Fruit fly (Drosophila melanogaster) whole organism, embryonic: ENCODE results near the gene CG11241.

Source experiments
- ATbp ChIP-seq: fragments of 200-800 bp; sonication (Bioruptor generic); optimal IDR thresholded peaks from 2 replicates; lab custom pipeline; 2017; ENCODE audit warnings: missing biosample characterization, mild to moderate bottlenecking, missing genetic modification characterization, missing genetic modification reagents
- Atf-2 ChIP-seq: fragments of 200-800 bp; sonication (Bioruptor generic); optimal IDR thresholded peaks from 2 replicates; lab custom pipeline; 2016; ENCODE audit warnings: missing biosample characterization, missing genetic modification characterization
- Awh ChIP-seq: fragments of 200-800 bp; sonication (Bioruptor generic); IDR thresholded peaks from 2 replicates; pipeline ENCODE4, ENCODE4 v1.3.6; 2022; ENCODE audit warnings: missing biosample characterization, missing genetic modification characterization
- Blimp-1 ChIP-seq: fragments of 200-800 bp; sonication (Bioruptor generic); optimal IDR thresholded peaks from 3 replicates; lab custom pipeline; 2018; ENCODE audit warnings: missing biosample characterization, missing genetic modification characterization, mild to moderate bottlenecking, moderate library complexity, missing genetic modification reagents
- CG10431 ChIP-seq: fragments of 200-800 bp; sonication (Bioruptor generic); optimal IDR thresholded peaks from 3 replicates; lab custom pipeline; 2018; ENCODE audit warnings: missing biosample characterization, mild to moderate bottlenecking, missing genetic modification characterization
- CG12942 ChIP-seq: fragments of 200-800 bp; sonication (Bioruptor generic); optimal IDR thresholded peaks from 3 replicates; lab custom pipeline; 2016; ENCODE audit warnings: missing biosample characterization, missing genetic modification characterization
- CG13123 ChIP-seq: fragments of 200-800 bp; sonication (Bioruptor generic); optimal IDR thresholded peaks from 2 replicates; lab custom pipeline; 2016; ENCODE audit warnings: missing biosample characterization, missing genetic modification characterization
- CG1603 ChIP-seq: fragments of 200-800 bp; sonication (Bioruptor generic); optimal IDR thresholded peaks from 2 replicates; lab custom pipeline; 2019; ENCODE audit warnings: missing biosample characterization, mild to moderate bottlenecking, missing genetic modification characterization, moderate library complexity
- CG17385 ChIP-seq: fragments of 200-800 bp; sonication (Bioruptor generic); optimal IDR thresholded peaks from 3 replicates; lab custom pipeline; 2018; ENCODE audit warnings: missing biosample characterization, mild to moderate bottlenecking, missing genetic modification characterization
- CG17802 ChIP-seq: fragments of 200-800 bp; sonication (Bioruptor generic); optimal IDR thresholded peaks from 2 replicates; lab custom pipeline; 2018; ENCODE audit warnings: missing biosample characterization, mild to moderate bottlenecking, missing genetic modification characterization, moderate library complexity
- CG17829 ChIP-seq: fragments of 200-800 bp; optimal IDR thresholded peaks from 2 replicates; lab custom pipeline; 2019; ENCODE audit warnings: missing biosample characterization, mild to moderate bottlenecking, missing genetic modification characterization, moderate library complexity
- CG2120 ChIP-seq: fragments of 200-800 bp; sonication (Bioruptor generic); optimal IDR thresholded peaks from 3 replicates; lab custom pipeline; 2016; ENCODE audit warnings: missing biosample characterization, missing genetic modification characterization
- CG2889 ChIP-seq: fragments of 200-800 bp; sonication (Bioruptor generic); IDR thresholded peaks from 3 replicates; pipeline ENCODE4 v1.3.6; 2022; ENCODE audit warnings: missing biosample characterization, missing genetic modification characterization
- CG30020 ChIP-seq: fragments of 200-800 bp; optimal IDR thresholded peaks from 2 replicates; lab custom pipeline; 2019; ENCODE audit warnings: missing biosample characterization, mild to moderate bottlenecking, missing genetic modification characterization, moderate library complexity
- CG32532 ChIP-seq: fragments of 200-800 bp; sonication (Bioruptor generic); IDR thresholded peaks from 2 replicates; pipeline ENCODE4 v1.3.6; 2022; ENCODE audit warnings: missing biosample characterization, missing genetic modification characterization
- CG32767 ChIP-seq: fragments of 200-800 bp; sonication (Bioruptor generic); IDR thresholded peaks from 2 replicates; pipeline ENCODE4 v1.3.6; 2022; ENCODE audit warnings: missing biosample characterization, missing genetic modification characterization
- CG34376 ChIP-seq: fragments of 200-800 bp; sonication (Bioruptor generic); optimal IDR thresholded peaks from 2 replicates; lab custom pipeline; 2018; ENCODE audit warnings: missing biosample characterization, mild to moderate bottlenecking, missing genetic modification characterization
- CG3838 ChIP-seq: fragments of 200-800 bp; sonication (Bioruptor generic); optimal IDR thresholded peaks from 3 replicates; lab custom pipeline; 2016; ENCODE audit warnings: missing biosample characterization, missing genetic modification characterization
- CG7372 ChIP-seq: fragments of 200-800 bp; sonication (Bioruptor generic); IDR thresholded peaks from 2 replicates; pipeline ENCODE4 v1.3.6; 2022; ENCODE audit warnings: missing biosample characterization, missing genetic modification characterization
- CG7556 ChIP-seq: fragments of 200-800 bp; sonication (Bioruptor generic); optimal IDR thresholded peaks from 2 replicates; lab custom pipeline; 2017; ENCODE audit warnings: missing biosample characterization, mild to moderate bottlenecking, missing genetic modification characterization
- CG7839 ChIP-seq: fragments of 200-800 bp; sonication (Bioruptor generic); optimal IDR thresholded peaks from 3 replicates; lab custom pipeline; 2018; ENCODE audit warnings: missing biosample characterization, mild to moderate bottlenecking, missing genetic modification characterization, moderate library complexity
- CG7963 ChIP-seq: fragments of 200-800 bp; sonication (Bioruptor generic); IDR thresholded peaks from 3 replicates; pipeline ENCODE4 v1.3.6; 2022; ENCODE audit warnings: missing biosample characterization, missing genetic modification characterization; ENCODE audit not compliant: partially characterized antibody
- CG9797 ChIP-seq: fragments of 200-800 bp; sonication (Bioruptor generic); optimal IDR thresholded peaks from 3 replicates; lab custom pipeline; 2018; ENCODE audit warnings: missing biosample characterization, mild to moderate bottlenecking, missing genetic modification characterization
- Camta ChIP-seq: fragments of 200-800 bp; sonication (Bioruptor generic); optimal IDR thresholded peaks from 2 replicates; lab custom pipeline; 2016; ENCODE audit warnings: missing biosample characterization, missing genetic modification characterization
- D19B ChIP-seq: fragments of 200-800 bp; sonication (Bioruptor generic); optimal IDR thresholded peaks from 2 replicates; lab custom pipeline; 2017; ENCODE audit warnings: missing biosample characterization, mild to moderate bottlenecking, missing genetic modification characterization
- Dip2 ChIP-seq: fragments of 200-800 bp; sonication (Bioruptor generic); IDR thresholded peaks from 2 replicates; pipeline ENCODE4 v1.3.6; 2022; ENCODE audit warnings: missing biosample characterization, missing genetic modification characterization
- Elba2 ChIP-seq: fragments of 200-800 bp; sonication (Bioruptor generic); optimal IDR thresholded peaks from 3 replicates; lab custom pipeline; 2016; ENCODE audit warnings: missing biosample characterization, missing genetic modification characterization
- Jarid2 ChIP-seq: fragments of 200-800 bp; sonication (Bioruptor generic); optimal IDR thresholded peaks from 3 replicates; lab custom pipeline; 2017; ENCODE audit warnings: mild to moderate bottlenecking, missing biosample characterization, missing genetic modification reagents, missing genetic modification characterization
- Mrtf ChIP-seq: fragments of 200-800 bp; sonication (Bioruptor generic); IDR thresholded peaks from 3 replicates; pipeline ENCODE4 v1.3.6; 2022; ENCODE audit warnings: missing biosample characterization, missing genetic modification characterization
- Sin3A ChIP-seq: fragments of >200 bp; optimal IDR thresholded peaks from 2 replicates; lab custom pipeline; 2018
- Vsx1 ChIP-seq: fragments of 200-800 bp; sonication (Bioruptor generic); optimal IDR thresholded peaks from 2 replicates; lab custom pipeline; 2017; ENCODE audit warnings: missing biosample characterization, mild to moderate bottlenecking, missing genetic modification characterization, missing genetic modification reagents
- Xbp1 ChIP-seq: fragments of 200-800 bp; sonication (Bioruptor generic); optimal IDR thresholded peaks from 3 replicates; lab custom pipeline; 2016; ENCODE audit warnings: missing biosample characterization, mild to moderate bottlenecking, missing genetic modification characterization
- ab ChIP-seq: fragments of 200-800 bp; sonication (Bioruptor generic); optimal IDR thresholded peaks from 2 replicates; lab custom pipeline; 2016; ENCODE audit warnings: missing biosample characterization, missing genetic modification characterization
- amos ChIP-seq: fragments of 200-800 bp; sonication (Bioruptor generic); IDR thresholded peaks from 2 replicates; pipeline ENCODE4 v1.3.6; 2022; ENCODE audit warnings: missing biosample characterization, missing genetic modification characterization; ENCODE audit not compliant: partially characterized antibody
- chif ChIP-seq, 2 experiments: fragments of 200-800 bp; sonication (Bioruptor generic); optimal IDR thresholded peaks; 3 replicates each; lab custom pipeline; 2016; ENCODE audit warnings: missing biosample characterization in 2 of 2, missing genetic modification characterization in 2 of 2
- crc ChIP-seq: fragments of 200-800 bp; sonication (Bioruptor generic); optimal IDR thresholded peaks from 2 replicates; lab custom pipeline; 2016; ENCODE audit warnings: missing biosample characterization, missing genetic modification characterization
- cwo ChIP-seq: fragments of 200-800 bp; sonication (Bioruptor generic); optimal IDR thresholded peaks from 3 replicates; lab custom pipeline; 2017; ENCODE audit warnings: missing biosample characterization, missing genetic modification characterization, mild to moderate bottlenecking, moderate library complexity, missing genetic modification reagents
- exex ChIP-seq: fragments of 200-800 bp; sonication (Bioruptor generic); optimal IDR thresholded peaks from 4 replicates; lab custom pipeline; 2018; ENCODE audit warnings: missing biosample characterization, mild to moderate bottlenecking, missing genetic modification characterization, moderate library complexity
- fd102C ChIP-seq: fragments of 200-800 bp; sonication (Bioruptor generic); optimal IDR thresholded peaks from 2 replicates; lab custom pipeline; 2018; ENCODE audit warnings: missing biosample characterization, mild to moderate bottlenecking, missing genetic modification characterization, moderate library complexity
- fu2 ChIP-seq: fragments of 200-800 bp; sonication (Bioruptor generic); optimal IDR thresholded peaks from 2 replicates; lab custom pipeline; 2016; ENCODE audit warnings: missing biosample characterization, missing genetic modification characterization
- gt ChIP-seq: fragments of 200-800 bp; sonication (Bioruptor generic); IDR thresholded peaks from 2 replicates; pipeline ENCODE4 v1.3.6; 2022; ENCODE audit warnings: missing biosample characterization, missing genetic modification characterization
- lmd ChIP-seq: fragments of 200-800 bp; sonication (Bioruptor generic); IDR thresholded peaks from 2 replicates; pipeline ENCODE4 v1.3.6; 2022; ENCODE audit warnings: missing biosample characterization, missing genetic modification characterization
- luna ChIP-seq: fragments of 200-800 bp; sonication (Bioruptor generic); optimal IDR thresholded peaks from 2 replicates; lab custom pipeline; 2016; ENCODE audit warnings: missing biosample characterization, missing genetic modification characterization
- onecut ChIP-seq: fragments of 200-800 bp; sonication (Bioruptor generic); IDR thresholded peaks from 2 replicates; pipeline ENCODE4 v1.3.6; 2022; ENCODE audit warnings: missing biosample characterization, missing genetic modification characterization
- pzg ChIP-seq: fragments of 200-800 bp; sonication (Bioruptor generic); optimal IDR thresholded peaks from 3 replicates; lab custom pipeline; 2018; ENCODE audit warnings: missing biosample characterization, mild to moderate bottlenecking, missing genetic modification characterization, moderate library complexity
- sim ChIP-seq: fragments of 200-800 bp; sonication (Bioruptor generic); IDR thresholded peaks from 2 replicates; pipeline ENCODE4 v1.3.6; 2022; ENCODE audit warnings: missing biosample characterization, missing genetic modification characterization
- tap ChIP-seq: fragments of 200-800 bp; optimal IDR thresholded peaks from 3 replicates; lab custom pipeline; 2019; ENCODE audit warnings: missing biosample characterization, mild to moderate bottlenecking, missing genetic modification characterization, moderate library complexity
- vvl ChIP-seq: fragments of 200-800 bp; sonication (Bioruptor generic); IDR thresholded peaks from 2 replicates; pipeline ENCODE4 v1.3.6; 2022; ENCODE audit warnings: missing biosample characterization, missing genetic modification characterization
- zen ChIP-seq: fragments of 200-800 bp; sonication (Bioruptor generic); optimal IDR thresholded peaks from 3 replicates; lab custom pipeline; 2018; ENCODE audit warnings: missing biosample characterization, mild to moderate bottlenecking, missing genetic modification characterization, moderate library complexity
- zfh2 ChIP-seq: fragments of 200-800 bp; sonication (Bioruptor generic); optimal IDR thresholded peaks from 2 replicates; lab custom pipeline; 2016; ENCODE audit warnings: missing biosample characterization, missing genetic modification characterization

The CG11241 gene

dm6 chr3L:22717137-22717767 is 21.0 kb downstream of the CG11241 start, which contains the start of the genes ArfGAP3 and CG32452 (continued):
- TF ChIP-seq CG7556 (GFP tag; lab: Kevin White, UChicago) (peak; percentile 76), Jarid2 (GFP tag; lab: Kevin White, UChicago) (peak; percentile 30), amos (GFP tag; lab: Robert Waterston, UW) (peak; percentile 72), CG12942 (peak; percentile 75), CG13123 (GFP tag; lab: Kevin White, UChicago) (peak; percentile 53), chif (GFP tag; optimal IDR thresholded peaks at IDR 0.05; lab: Kevin White, UChicago) (peak; percentile 34 to 59), CG10431 (GFP tag; lab: Kevin White, UChicago) (no peak), CG17385 (GFP tag; lab: Kevin White, UChicago) (peak; percentile 66), Camta (GFP tag; lab: Kevin White, UChicago) (peak; percentile 69), gt (0 out of 2 replicates have a peak, but pooled peaks have one; percentile 37), CG9797 (GFP tag; lab: Kevin White, UChicago) (peak; percentile 22), CG34376 (peak; percentile 55), CG17829 (peak; percentile 82), CG7963 (GFP tag; lab: Robert Waterston, UW) (no peak), Xbp1 (peak; percentile 85), CG7839 (tag; lab: Kevin White, UChicago) (peak; percentile 72), Awh (GFP tag; lab: Robert Waterston, UW) (no peak; the same call in 1 of the 2 replicates), Dip2 (GFP tag; lab: Robert Waterston, UW) (no peak), CG3838 (GFP tag; lab: Kevin White, UChicago) (peak; percentile 54), CG2120 (GFP tag; lab: Kevin White, UChicago) (peak; percentile 82), Atf-2 (GFP tag; lab: Kevin White, UChicago) (no peak), ab (GFP tag; lab: Kevin White, UChicago) (no peak), lmd (GFP tag; lab: Robert Waterston, UW) (peak; percentile 66), Sin3A (peak; percentile 10), cwo (peak; percentile 22), pzg (GFP tag; lab: Kevin White, UChicago) (peak; percentile 76), ATbp (GFP tag; lab: Kevin White, UChicago) (peak; percentile 29), luna (GFP tag; lab: Kevin White, UChicago) (peak; percentile 50), zfh2 (GFP tag; lab: Kevin White, UChicago) (peak; percentile 80), CG17802 (tag; lab: Kevin White, UChicago) (peak; percentile 58), CG1603 (tag; lab: Kevin White, UChicago) (peak; percentile 51), CG32767 (GFP tag; lab: Robert Waterston, UW) (peak; percentile 66; the same call in 1 of the 2 replicates), vvl (peak; percentile 77), CG7372 (GFP tag; lab: Robert Waterston, UW) (peak; percentile 74), CG32532 (GFP tag; lab: Robert Waterston, UW) (peak; percentile 82), sim (GFP tag; lab: Robert Waterston, UW) (no peak), CG2889 (0 out of 3 replicates have a peak, but pooled peaks have one; percentile 37), Elba2 (GFP tag; lab: Kevin White, UChicago) (no peak), Vsx1 (GFP tag; lab: Kevin White, UChicago) (no peak), fu2 (peak; percentile 48), Mrtf (no peak; the same call in 2 of the 3 replicates), exex (tag; lab: Kevin White, UChicago) (peak; percentile 47), onecut (GFP tag; lab: Robert Waterston, UW) (peak; percentile 50), tap (tag; lab: Kevin White, UChicago) (peak; percentile 60), CG30020 (tag; lab: Kevin White, UChicago) (peak; percentile 81), crc (GFP tag; lab: Kevin White, UChicago) (peak; percentile 26), Blimp-1 (peak; percentile 68), fd102C (GFP tag; lab: Kevin White, UChicago) (no peak), zen (tag; lab: Kevin White, UChicago) (peak; percentile 66), D19B (peak; percentile 45)
